Fruit fly (Drosophila melanogaster) whole organism: ENCODE results near the gene BobA.

Source experiments
- CG8478 ChIP-seq: fragments of >200 bp; optimal IDR thresholded peaks from 2 replicates; lab custom pipeline; 2018; ENCODE audit warnings: inconsistent platforms
- Dll ChIP-seq: fragments of >200 bp; optimal IDR thresholded peaks from 2 replicates; lab custom pipeline; 2017
- EcR ChIP-seq, 2 experiments: fragments of >200 bp; optimal IDR thresholded peaks; 2 replicates each; lab custom pipeline; 2017; ENCODE audit warnings: missing biosample characterization in 2 of 2, missing genetic modification characterization in 2 of 2, missing genetic modification reagents in 2 of 2
- pan ChIP-seq: fragments of >200 bp; optimal IDR thresholded peaks from 2 replicates; lab custom pipeline; 2017
- psq ChIP-seq: fragments of >200 bp; optimal IDR thresholded peaks from 2 replicates; lab custom pipeline; 2017

DNA sequence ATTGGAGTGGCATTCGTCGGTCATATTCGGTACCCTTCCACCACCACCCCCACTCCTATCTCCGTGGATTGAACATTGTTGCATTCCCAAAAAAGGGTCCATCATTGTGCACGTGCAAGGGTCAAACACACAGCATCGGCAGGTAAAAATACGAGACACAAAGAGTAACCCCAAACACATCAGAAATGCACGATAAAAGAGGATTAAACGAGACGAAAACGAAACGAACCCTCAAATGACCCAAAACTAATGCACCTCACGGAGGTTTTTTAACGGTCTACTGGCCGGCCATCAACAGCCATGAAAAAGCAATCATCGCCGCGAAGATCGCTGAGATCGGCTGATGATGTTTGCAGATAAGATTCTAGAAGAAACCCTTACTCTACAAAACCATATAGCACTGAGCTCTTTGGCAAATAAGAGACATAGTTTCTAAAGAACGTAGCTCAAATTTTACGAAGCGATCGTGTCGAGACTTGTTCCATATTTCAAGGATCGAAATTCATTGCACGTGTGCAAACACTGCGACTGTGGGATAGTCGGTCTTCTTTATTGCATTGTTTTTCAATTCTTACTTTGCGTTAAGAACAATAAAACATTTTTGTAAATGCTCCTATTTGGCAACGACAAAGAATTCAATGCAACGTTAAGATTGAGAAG lies 20.4 kb upstream of the BobA start:
- TF ChIP-seq pan (lab: Kevin White, UChicago) (no peak), EcR (GFP tag; optimal IDR thresholded peaks at IDR 0.05; lab: Kevin White, UChicago) (no peak), Dll (lab: Kevin White, UChicago) (no peak), psq (lab: Kevin White, UChicago) (no peak), CG8478 (lab: Kevin White, UChicago) (no peak)
